Worm (Caenorhabditis elegans): ENCODE results near the gene F36A4.4.

- no peak for TF ChIP-seq hnd-1 (tag; optimal IDR thresholded peaks at IDR 0.05)
- no peak for TF ChIP-seq tbx-37 (GFP tag; conservative IDR thresholded peaks at IDR 0.05)
- TF ChIP-seq ama-1 (optimal IDR thresholded peaks at IDR 0.05) = no peak
- TF ChIP-seq ceh-13 (GFP tag; optimal IDR thresholded peaks at IDR 0.05) = no peak
- no peak for TF ChIP-seq aly-1 (tag; optimal IDR thresholded peaks at IDR 0.05)
- no peak for TF ChIP-seq sea-1 (GFP tag; conservative IDR thresholded peaks at IDR 0.05)
- TF ChIP-seq B0310.2 (tag; optimal IDR thresholded peaks at IDR 0.05) = no peak
- TF ChIP-seq F13C5.2 (tag; optimal IDR thresholded peaks at IDR 0.05) = no peak
These were observed 39.5 kb upstream of the F36A4.4 start, which contains the start of gene srbc-70 for ce11 chrIV:4227917-4228316.

Data from whole organism, early embryonic.